Worm (Caenorhabditis elegans): ENCODE data around the gene C06H2.7.

DNA sequence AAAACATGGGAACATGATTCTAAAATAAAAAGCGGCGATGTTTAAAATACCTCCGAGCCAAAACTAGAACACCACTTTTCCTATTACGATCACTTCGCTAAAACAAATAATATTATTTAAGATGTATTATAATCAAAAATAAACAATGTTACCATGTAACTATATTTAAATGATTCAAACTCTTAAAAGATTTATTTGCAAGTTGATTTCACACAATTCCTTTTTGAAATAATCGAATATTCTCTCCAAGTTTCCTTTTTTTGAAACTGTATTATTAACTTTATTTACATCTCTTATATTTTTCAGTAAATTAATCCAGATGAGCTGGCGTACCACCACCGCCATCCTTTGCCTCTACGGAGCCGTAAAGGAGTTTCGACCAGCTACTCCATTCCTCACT, 3.4 kb downstream of the C06H2.7 start, which contains the start of gene folt-1:
- TF ChIP-seq nhr-12 (tag; optimal IDR thresholded peaks at IDR 0.05) (no peak), nhr-28 (tag; optimal IDR thresholded peaks at IDR 0.05) (no peak), sem-2 (GFP tag; optimal IDR thresholded peaks at IDR 0.05) (no peak)
